Worm (Caenorhabditis elegans): ENCODE measurements around the gene M03C11.9.
"Not testable (repeated sequence)": the region's sequence is repeated elsewhere in the genome, so short reads cannot be mapped to it uniquely, and the experiment has no call there.

Gene M03C11.9

ce11 chrIII:10391628-10392027 is at the start of gene M03C11.9:
Gene M03C11.9, minus strand, starts transcription at chrIII:10391728.
- TF ChIP-seq B0019.2 (GFP tag; conservative IDR thresholded peaks at IDR 0.05), result no peak
- TF ChIP-seq ztf-6 (GFP tag; IDR thresholded peaks at IDR 0.05), result no peak
- TF ChIP-seq let-526 (GFP tag; IDR thresholded peaks at IDR 0.05), result no peak
- no peak for TF ChIP-seq lin-35 (GFP tag; optimal IDR thresholded peaks at IDR 0.05)
- TF ChIP-seq F33H1.4 (GFP tag; IDR thresholded peaks at IDR 0.05), result no peak
- TF ChIP-seq mel-28 (tag; optimal IDR thresholded peaks at IDR 0.05; ENCODE audit: borderline replicate concordance), result no peak
- TF ChIP-seq ceh-100 (GFP tag; IDR thresholded peaks at IDR 0.05), result no peak
- no peak for TF ChIP-seq mcd-1 (GFP tag; IDR thresholded peaks at IDR 0.05)
- no peak for TF ChIP-seq F37B4.10 (GFP tag; IDR thresholded peaks at IDR 0.05)
- no peak for TF ChIP-seq F55B11.4 (tag; optimal IDR thresholded peaks at IDR 0.05; ENCODE audit: borderline replicate concordance, insufficient read depth)
- no peak for TF ChIP-seq ccch-3 (GFP tag; optimal IDR thresholded peaks at IDR 0.05)
- TF ChIP-seq egl-44 (GFP tag; IDR thresholded peaks at IDR 0.05), result no peak
- no peak for TF ChIP-seq B0336.3 (GFP tag; IDR thresholded peaks at IDR 0.05)
- TF ChIP-seq lin-54 (GFP tag; optimal IDR thresholded peaks at IDR 0.05), result no peak
- TF ChIP-seq hrde-1 (tag; optimal IDR thresholded peaks at IDR 0.05; ENCODE audit: borderline replicate concordance), result no peak
- TF ChIP-seq unc-62 (GFP tag; optimal IDR thresholded peaks at IDR 0.05), result no peak
- no peak for TF ChIP-seq hlh-26 (GFP tag; conservative IDR thresholded peaks at IDR 0.05)
- no peak for TF ChIP-seq Y95B8A.8 (GFP tag; IDR thresholded peaks at IDR 0.05)
- no peak for TF ChIP-seq K11D2.4 (GFP tag; IDR thresholded peaks at IDR 0.05)
- TF ChIP-seq lsl-1 (GFP tag; optimal IDR thresholded peaks at IDR 0.05), result no peak

- not testable (repeated sequence) for TF ChIP-seq die-1 (tag; optimal IDR thresholded peaks at IDR 0.05); unc-62 (GFP tag; optimal IDR thresholded peaks at IDR 0.05); madf-10 (tag; optimal IDR thresholded peaks at IDR 0.05)
Measured at ce11 chrIII:10438780-10439179, 47.3 kb upstream of the M03C11.9 start, which contains the start of gene H04D03.6. Gene H04D03.6, minus strand, starts transcription at chrIII:10438880.

- 0 out of 2 replicates have a peak, but pooled peaks have one; percentile 18 for TF ChIP-seq egl-44 (GFP tag; IDR thresholded peaks at IDR 0.05)
- peak; percentile 41 for TF ChIP-seq madf-10 (tag; optimal IDR thresholded peaks at IDR 0.05)
- TF ChIP-seq ztf-28 (GFP tag; IDR thresholded peaks at IDR 0.05), result peak; percentile 79; the same call in 1 of the 2 replicates
- TF ChIP-seq lir-1 (GFP tag; conservative IDR thresholded peaks at IDR 0.05), result 0 out of 2 replicates have a peak, but pooled peaks have one; percentile 24
- TF ChIP-seq Y95B8A.8 (GFP tag; IDR thresholded peaks at IDR 0.05), result peak; percentile 62; the same call in 1 of the 2 replicates
- TF ChIP-seq egrh-3 (GFP tag; IDR thresholded peaks at IDR 0.05), result peak; percentile 67
- peak; percentile 76 for TF ChIP-seq ekl-4 (GFP tag; IDR thresholded peaks at IDR 0.05)
- TF ChIP-seq xnd-1 (tag; optimal IDR thresholded peaks at IDR 0.05), result peak; percentile 22
- TF ChIP-seq madf-6 (GFP tag; IDR thresholded peaks at IDR 0.05), result peak; percentile 73
- TF ChIP-seq tbp1 (GFP tag; optimal IDR thresholded peaks at IDR 0.05), result peak; percentile 28
- peak; percentile 59 for TF ChIP-seq cebp-1 (GFP tag; IDR thresholded peaks at IDR 0.05)
- TF ChIP-seq cebp-1 (tag; optimal IDR thresholded peaks at IDR 0.05), result peak; percentile 57
- TF ChIP-seq nfyb-1 (GFP tag; IDR thresholded peaks at IDR 0.05), result peak; percentile 61; the same call in 1 of the 2 replicates
- TF ChIP-seq aptf-2 (GFP tag; conservative IDR thresholded peaks at IDR 0.05), result peak; percentile 48; the same call in 1 of the 2 replicates
- TF ChIP-seq tlf-1 (GFP tag; optimal IDR thresholded peaks at IDR 0.05), result peak; percentile 5
- peak; percentile 85 for TF ChIP-seq mcd-1 (GFP tag; IDR thresholded peaks at IDR 0.05)
- TF ChIP-seq madf-8 (GFP tag; conservative IDR thresholded peaks at IDR 0.05), result 0 out of 2 replicates have a peak, but pooled peaks have one; percentile 34
- TF ChIP-seq let-526 (GFP tag; IDR thresholded peaks at IDR 0.05), result 0 out of 2 replicates have a peak, but pooled peaks have one; percentile 10
- not testable (repeated sequence) for TF ChIP-seq snpc-4 (GFP tag; optimal IDR thresholded peaks at IDR 0.05)
- peak in 2 of 4 experiments; percentile 33 to 42 for TF ChIP-seq snpc-4 (tag; optimal IDR thresholded peaks at IDR 0.05)
- peak; percentile 65 for TF ChIP-seq ztf-18 (tag; optimal IDR thresholded peaks at IDR 0.05)
- peak; percentile 53 for TF ChIP-seq K12H6.12 (tag; optimal IDR thresholded peaks at IDR 0.05)
- peak; percentile 70 for TF ChIP-seq B0019.2 (GFP tag; conservative IDR thresholded peaks at IDR 0.05)
- peak; percentile 51; the same call in 1 of the 2 replicates for TF ChIP-seq bed-2 (GFP tag; IDR thresholded peaks at IDR 0.05)
- TF ChIP-seq F33H1.4 (GFP tag; IDR thresholded peaks at IDR 0.05), result peak; percentile 71
- TF ChIP-seq attf-5 (GFP tag; optimal IDR thresholded peaks at IDR 0.05), result peak; percentile 83
- peak; percentile 58 for TF ChIP-seq lsl-1 (GFP tag; optimal IDR thresholded peaks at IDR 0.05)
- peak; percentile 32 for TF ChIP-seq ceh-27 (GFP tag; optimal IDR thresholded peaks at IDR 0.05)
Measured at ce11 chrIII:10435938-10436842, 44.7 kb upstream of the M03C11.9 start, which contains the start of the genes smrd-1 and enu-3.1. Gene smrd-1, minus strand, starts transcription at chrIII:10435988. Gene enu-3.1, plus strand, starts transcription at chrIII:10436276.
